Worm (Caenorhabditis elegans) whole organism, midembryonic: ENCODE data around the gene ZK938.3.

ENCODE experiments used
- T22C8.4 ChIP-seq: fragments of 200-800 bp; sonication (Bioruptor generic); IDR thresholded peaks from 2 replicates; pipeline ENCODE4 v1.3.6; 2022; ENCODE audit warnings: missing genetic modification characterization, missing compliant biosample characterization
- cog-1 ChIP-seq: sonication (generic microtip); optimal IDR thresholded peaks from 2 replicates; lab custom pipeline; 2016; ENCODE audit warnings: missing genetic modification characterization, missing compliant biosample characterization
- flt-1 ChIP-seq: fragments of 200-800 bp; sonication (Bioruptor generic); IDR thresholded peaks from 2 replicates; pipeline ENCODE4 v1.3.6; 2022; ENCODE audit warnings: missing genetic modification characterization, missing compliant biosample characterization
- klf-2 ChIP-seq: fragments of 200-800 bp; sonication (Bioruptor generic); conservative IDR thresholded peaks from 2 replicates; pipeline ENCODE4 v1.3.6; 2022; ENCODE audit warnings: missing genetic modification reagents, missing genetic modification characterization, missing compliant biosample characterization
- med-1 ChIP-seq: sonication (generic microtip); optimal IDR thresholded peaks from 2 replicates; lab custom pipeline; 2017; ENCODE audit warnings: missing genetic modification characterization, mild to moderate bottlenecking, missing compliant biosample characterization, antibody characterized with exemption, missing genetic modification reagents; ENCODE audit not compliant: insufficient read depth
- ref-1 ChIP-seq: fragments of 200-800 bp; sonication (Bioruptor generic); conservative IDR thresholded peaks from 2 replicates; pipeline ENCODE4 v1.3.6; 2022; ENCODE audit warnings: missing genetic modification reagents, missing genetic modification characterization, missing compliant biosample characterization
- ztf-29 ChIP-seq: fragments of 200-800 bp; sonication (Bioruptor generic); IDR thresholded peaks from 2 replicates; pipeline ENCODE4 v1.3.6; 2022; ENCODE audit warnings: missing genetic modification reagents, missing genetic modification characterization, missing compliant biosample characterization

DNA sequence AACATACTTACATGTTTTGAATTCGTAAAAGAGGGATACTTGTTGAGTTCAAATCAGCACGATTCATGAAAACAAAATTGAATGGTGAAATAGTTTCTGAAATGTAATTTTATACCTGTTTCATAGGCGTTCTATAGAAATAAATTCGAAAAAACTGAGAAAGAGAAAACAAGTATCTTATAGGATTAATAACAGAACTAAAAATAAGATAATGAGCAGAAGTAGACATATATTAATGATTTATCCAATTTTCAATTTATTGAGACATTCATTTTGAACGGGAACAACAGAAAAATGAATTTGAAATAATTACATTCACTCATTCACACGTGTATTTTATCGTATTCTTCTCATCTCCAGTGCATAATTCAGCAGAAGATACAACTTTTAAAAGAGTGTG is 24.0 kb upstream of the ZK938.3 start, which contains the start of gene chil-6:
- no peak for TF ChIP-seq ref-1 (GFP tag; lab: Robert Waterston, UW)
- TF ChIP-seq med-1 (GFP tag; lab: Kevin White, UChicago), result no peak
- TF ChIP-seq flt-1, result no peak
- no peak for TF ChIP-seq cog-1 (tag; lab: Kevin White, UChicago)
- TF ChIP-seq klf-2 (GFP tag; lab: Robert Waterston, UW), result no peak
- TF ChIP-seq ztf-29 (GFP tag; lab: Robert Waterston, UW), result no peak
- TF ChIP-seq T22C8.4 (GFP tag; lab: Robert Waterston, UW), result no peak
